Fruit fly (Drosophila melanogaster) whole organism, prepupa: ENCODE results near the gene cpb.
A peak's percentile ranks its signal among the peaks of the same experiment; 100 is the strongest.

Experiments
- CG10631 ChIP-seq: fragments of 200-800 bp; sonication (Bioruptor generic); optimal IDR thresholded peaks from 2 replicates; lab custom pipeline; 2016; ENCODE audit warnings: missing biosample characterization, missing genetic modification characterization
- CG10669 ChIP-seq: fragments of 200-800 bp; sonication (Bioruptor generic); optimal IDR thresholded peaks from 3 replicates; lab custom pipeline; 2018; ENCODE audit warnings: missing biosample characterization, mild to moderate bottlenecking, missing genetic modification characterization, moderate library complexity
- CG11762 ChIP-seq: fragments of 200-800 bp; sonication (Bioruptor generic); optimal IDR thresholded peaks from 3 replicates; lab custom pipeline; 2016; ENCODE audit warnings: missing biosample characterization, missing genetic modification characterization; ENCODE audit not compliant: insufficient read depth
- CG15336 ChIP-seq: fragments of 200-800 bp; sonication (Bioruptor generic); IDR thresholded peaks from 2 replicates; pipeline ENCODE4 v1.3.6; 2022; ENCODE audit warnings: missing biosample characterization, missing genetic modification characterization
- CG16779 ChIP-seq: fragments of 200-800 bp; sonication (Bioruptor generic); optimal IDR thresholded peaks from 3 replicates; lab custom pipeline; 2017; ENCODE audit warnings: missing biosample characterization, mild to moderate bottlenecking, missing genetic modification characterization
- CG3032 ChIP-seq: fragments of 200-800 bp; optimal IDR thresholded peaks from 2 replicates; lab custom pipeline; 2019; ENCODE audit warnings: missing biosample characterization, mild to moderate bottlenecking, missing genetic modification characterization, moderate library complexity
- CG31627 ChIP-seq: fragments of 200-800 bp; sonication (Bioruptor generic); optimal IDR thresholded peaks from 3 replicates; lab custom pipeline; 2016; ENCODE audit warnings: missing biosample characterization, missing genetic modification characterization
- CG32006 ChIP-seq: fragments of 200-800 bp; sonication (Bioruptor generic); optimal IDR thresholded peaks from 3 replicates; lab custom pipeline; 2017; ENCODE audit warnings: missing biosample characterization, mild to moderate bottlenecking, missing genetic modification characterization
- CG34406 ChIP-seq: fragments of 200-800 bp; sonication (Bioruptor generic); optimal IDR thresholded peaks from 3 replicates; lab custom pipeline; 2016; ENCODE audit warnings: missing biosample characterization, missing genetic modification characterization
- CG3919 ChIP-seq: fragments of 200-800 bp; sonication (Bioruptor generic); optimal IDR thresholded peaks from 3 replicates; lab custom pipeline; 2016; ENCODE audit warnings: missing biosample characterization, missing genetic modification characterization
- CG6163 ChIP-seq: fragments of 200-800 bp; sonication (Bioruptor generic); IDR thresholded peaks from 3 replicates; pipeline ENCODE4 v1.3.6; 2022; ENCODE audit warnings: missing biosample characterization, missing genetic modification characterization
- CG6808 ChIP-seq: fragments of 200-800 bp; sonication (Bioruptor generic); optimal IDR thresholded peaks from 3 replicates; lab custom pipeline; 2017; ENCODE audit warnings: missing biosample characterization, missing genetic modification characterization, mild to moderate bottlenecking, moderate library complexity, missing genetic modification reagents
- CG7368 ChIP-seq: fragments of 200-800 bp; sonication (Bioruptor generic); optimal IDR thresholded peaks from 3 replicates; lab custom pipeline; 2016; ENCODE audit warnings: missing biosample characterization, missing genetic modification characterization
- CG8119 ChIP-seq: fragments of 200-800 bp; sonication (Bioruptor generic); IDR thresholded peaks from 3 replicates; pipeline ENCODE4 v1.3.6; 2022; ENCODE audit warnings: missing biosample characterization, missing genetic modification characterization
- CG8319 ChIP-seq: fragments of 200-800 bp; sonication (Bioruptor generic); optimal IDR thresholded peaks from 3 replicates; lab custom pipeline; 2016; ENCODE audit warnings: missing biosample characterization, missing genetic modification characterization
- CG8632 ChIP-seq: fragments of 200-800 bp; sonication (Bioruptor generic); optimal IDR thresholded peaks from 3 replicates; lab custom pipeline; 2016; ENCODE audit warnings: missing biosample characterization, missing genetic modification characterization
- Eip75B ChIP-seq: fragments of 200-800 bp; sonication (Bioruptor generic); optimal IDR thresholded peaks from 3 replicates; lab custom pipeline; 2016; ENCODE audit warnings: missing biosample characterization, missing genetic modification characterization
- Eip78C ChIP-seq: fragments of 200-800 bp; sonication (Bioruptor generic); peaks from one replicate; lab custom pipeline; 2016; ENCODE audit warnings: missing biosample characterization, missing genetic modification characterization
- Ets96B ChIP-seq: fragments of 200-800 bp; optimal IDR thresholded peaks from 2 replicates; lab custom pipeline; 2019; ENCODE audit warnings: missing biosample characterization, mild to moderate bottlenecking, missing genetic modification characterization, moderate library complexity
- Gug ChIP-seq: fragments of 200-800 bp; sonication (Bioruptor generic); IDR thresholded peaks from 2 replicates; pipeline ENCODE4 v1.3.6; 2022; ENCODE audit warnings: missing biosample characterization, missing genetic modification characterization
- Hr38 ChIP-seq: sonication (Bioruptor generic); optimal IDR thresholded peaks from 2 replicates; lab custom pipeline; 2016; ENCODE audit warnings: missing biosample characterization, missing genetic modification characterization
- Hr4 ChIP-seq: fragments of 200-800 bp; sonication (Bioruptor generic); optimal IDR thresholded peaks from 3 replicates; lab custom pipeline; 2016; ENCODE audit warnings: missing biosample characterization, missing genetic modification characterization
- Lpt ChIP-seq: fragments of 200-800 bp; sonication (Bioruptor generic); optimal IDR thresholded peaks from 3 replicates; lab custom pipeline; 2016; ENCODE audit warnings: missing biosample characterization, missing genetic modification characterization
- Met ChIP-seq: fragments of 200-800 bp; sonication (Bioruptor generic); optimal IDR thresholded peaks from 3 replicates; lab custom pipeline; 2016; ENCODE audit warnings: missing biosample characterization, missing genetic modification characterization
- OdsH ChIP-seq: fragments of 200-800 bp; sonication (Bioruptor generic); optimal IDR thresholded peaks from 3 replicates; lab custom pipeline; 2016; ENCODE audit warnings: missing biosample characterization, missing genetic modification characterization
- Sox102F ChIP-seq: fragments of 200-800 bp; sonication (Bioruptor generic); optimal IDR thresholded peaks from 2 replicates; lab custom pipeline; 2016; ENCODE audit warnings: missing biosample characterization, mild to moderate bottlenecking, missing genetic modification characterization
- Sox14 ChIP-seq: fragments of 200-800 bp; sonication (Bioruptor generic); optimal IDR thresholded peaks from 3 replicates; lab custom pipeline; 2016; ENCODE audit warnings: missing biosample characterization, missing genetic modification characterization
- Sox15 ChIP-seq: fragments of 200-800 bp; sonication (Bioruptor generic); optimal IDR thresholded peaks from 3 replicates; lab custom pipeline; 2016; ENCODE audit warnings: missing biosample characterization, missing genetic modification characterization
- achi ChIP-seq: fragments of 200-800 bp; sonication (Bioruptor generic); optimal IDR thresholded peaks from 3 replicates; lab custom pipeline; 2016; ENCODE audit warnings: missing biosample characterization, missing genetic modification characterization
- acj6 ChIP-seq: fragments of 200-800 bp; sonication (Bioruptor generic); optimal IDR thresholded peaks from 3 replicates; lab custom pipeline; 2016; ENCODE audit warnings: missing biosample characterization, missing genetic modification characterization
- cyc ChIP-seq: fragments of 200-800 bp; sonication (Bioruptor generic); optimal IDR thresholded peaks from 3 replicates; lab custom pipeline; 2016; ENCODE audit warnings: missing biosample characterization, missing genetic modification characterization
- dac ChIP-seq: fragments of 200-800 bp; sonication (Bioruptor generic); optimal IDR thresholded peaks from 2 replicates; lab custom pipeline; 2017; ENCODE audit warnings: missing biosample characterization, mild to moderate bottlenecking, missing genetic modification characterization
- dsx ChIP-seq: fragments of 200-800 bp; optimal IDR thresholded peaks from 3 replicates; lab custom pipeline; 2019; ENCODE audit warnings: missing biosample characterization, mild to moderate bottlenecking, missing genetic modification characterization, moderate library complexity; ENCODE audit not compliant: poor library complexity, severe bottlenecking
- eg ChIP-seq: fragments of 200-800 bp; sonication (Bioruptor generic); IDR thresholded peaks from 3 replicates; pipeline ENCODE4 v1.3.6; 2022; ENCODE audit warnings: missing biosample characterization, missing genetic modification characterization
- fd59A ChIP-seq: fragments of 200-800 bp; sonication (Bioruptor generic); optimal IDR thresholded peaks from 2 replicates; lab custom pipeline; 2017; ENCODE audit warnings: missing biosample characterization, mild to moderate bottlenecking, missing genetic modification characterization, missing genetic modification reagents
- fd85E ChIP-seq: fragments of 200-800 bp; sonication (Bioruptor generic); optimal IDR thresholded peaks from 3 replicates; lab custom pipeline; 2016; ENCODE audit warnings: missing biosample characterization, missing genetic modification characterization
- fkh ChIP-seq: fragments of 200-800 bp; sonication (Bioruptor generic); optimal IDR thresholded peaks from 3 replicates; lab custom pipeline; 2017; ENCODE audit warnings: missing biosample characterization, mild to moderate bottlenecking, missing genetic modification characterization, moderate library complexity
- lz ChIP-seq: fragments of 200-800 bp; sonication (Bioruptor generic); optimal IDR thresholded peaks from 3 replicates; lab custom pipeline; 2016; ENCODE audit warnings: missing biosample characterization, missing genetic modification characterization
- net ChIP-seq: fragments of 200-800 bp; sonication (Bioruptor generic); optimal IDR thresholded peaks from 3 replicates; lab custom pipeline; 2016; ENCODE audit warnings: missing biosample characterization, missing genetic modification characterization
- spab ChIP-seq: fragments of 200-800 bp; sonication (Bioruptor generic); optimal IDR thresholded peaks from 2 replicates; lab custom pipeline; 2017; ENCODE audit warnings: missing biosample characterization, mild to moderate bottlenecking, missing genetic modification characterization, missing genetic modification reagents
- ss ChIP-seq, 2 experiments: fragments of 200-800 bp; sonication (Bioruptor generic); optimal IDR thresholded peaks; 2 replicates in 1 of 2; 3 replicates in 1 of 2; lab custom pipeline; 2017 to 2018; ENCODE audit warnings: mild to moderate bottlenecking in 2 of 2, missing biosample characterization in 2 of 2, missing genetic modification characterization in 2 of 2, moderate library complexity in 1 of 2
- topi ChIP-seq: fragments of 200-800 bp; sonication (Bioruptor generic); optimal IDR thresholded peaks from 3 replicates; lab custom pipeline; 2016; ENCODE audit warnings: missing biosample characterization, missing genetic modification characterization
- vri ChIP-seq: fragments of 200-800 bp; sonication (Bioruptor generic); optimal IDR thresholded peaks from 3 replicates; lab custom pipeline; 2016; ENCODE audit warnings: missing biosample characterization, mild to moderate bottlenecking, missing genetic modification characterization

The cpb gene

DNA sequence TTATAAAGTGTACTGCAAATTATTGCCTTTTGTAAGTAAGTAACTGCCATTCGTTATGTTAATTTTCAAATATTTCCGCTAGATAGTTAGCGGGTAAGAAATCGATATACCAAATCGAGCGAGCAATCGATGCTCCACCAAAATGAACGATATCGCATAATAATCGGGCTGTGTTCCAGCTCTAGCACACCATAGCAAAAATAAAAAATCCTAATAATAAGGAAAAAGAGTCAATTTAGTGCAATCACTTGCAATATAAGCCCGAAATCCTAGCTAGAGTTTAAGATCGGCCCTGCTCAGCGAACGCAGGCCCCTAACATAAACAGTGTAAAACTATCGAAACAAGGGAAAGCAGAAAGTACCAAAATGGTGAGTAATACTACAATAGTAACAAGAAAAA lies at the start of gene cpb:
Gene cpb, plus strand, starts transcription at position 157 of the 400 bp plus-strand sequence.
- TF ChIP-seq Lpt (no peak), CG10669 (GFP tag; lab: Kevin White, UChicago) (no peak), eg (no peak)

DNA sequence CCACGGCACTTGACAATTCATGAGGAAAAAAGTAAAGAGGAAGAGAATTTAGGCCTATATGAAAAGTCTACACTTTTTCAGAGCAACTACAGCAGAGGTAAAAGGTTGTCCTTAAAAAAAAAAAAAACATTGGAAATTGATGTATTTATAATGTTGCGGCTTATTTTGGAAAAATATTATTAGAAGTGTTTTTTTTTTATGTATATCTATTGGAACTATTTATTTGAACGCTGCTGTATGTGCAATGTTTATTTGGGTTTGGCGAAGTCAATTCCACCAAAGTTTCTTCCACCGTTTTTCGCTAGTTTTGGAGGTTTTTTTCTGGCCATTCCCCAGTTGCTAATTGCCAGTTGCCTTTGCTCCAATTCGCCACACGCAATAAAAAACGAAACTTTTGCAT lies 48.8 kb upstream of the cpb start:
- TF ChIP-seq CG10669 (GFP tag; lab: Kevin White, UChicago) (no peak), Gug (GFP tag; lab: Robert Waterston, UW) (no peak), Met (GFP tag; lab: Kevin White, UChicago) (no peak), Hr4 (GFP tag; lab: Kevin White, UChicago) (peak; percentile 10), Sox15 (GFP tag; lab: Kevin White, UChicago) (no peak), CG8632 (GFP tag; lab: Kevin White, UChicago) (no peak), CG10631 (no peak), spab (no peak), CG11762 (GFP tag; lab: Kevin White, UChicago) (no peak), CG16779 (tag; lab: Kevin White, UChicago) (no peak), eg (0 out of 3 replicates have a peak, but pooled peaks have one; percentile 29), CG8319 (no peak), Lpt (no peak), Sox102F (no peak), acj6 (GFP tag; lab: Kevin White, UChicago) (no peak), Ets96B (tag; lab: Kevin White, UChicago) (no peak), Sox14 (no peak), CG7368 (GFP tag; lab: Kevin White, UChicago) (no peak), dsx (GFP tag; lab: Kevin White, UChicago) (no peak), CG8119 (GFP tag; lab: Robert Waterston, UW) (peak; percentile 31; the same call in 1 of the 3 replicates), fd85E (GFP tag; lab: Kevin White, UChicago) (no peak), Eip75B (GFP tag; lab: Kevin White, UChicago) (no peak), dac (GFP tag; lab: Kevin White, UChicago) (no peak), CG6163 (GFP tag; lab: Robert Waterston, UW) (0 out of 3 replicates have a peak, but pooled peaks have one; percentile 8), CG31627 (no peak), CG15336 (GFP tag; lab: Robert Waterston, UW) (peak; percentile 35; the same call in 1 of the 2 replicates), CG34406 (GFP tag; lab: Kevin White, UChicago) (no peak), fd59A (no peak), Hr38 (GFP tag; lab: Kevin White, UChicago) (no peak), vri (no peak), cyc (no peak), Eip78C (GFP tag; lab: Kevin White, UChicago) (peak; percentile 61), OdsH (GFP tag; lab: Kevin White, UChicago) (no peak), CG32006 (GFP tag; lab: Kevin White, UChicago) (no peak), achi (peak; percentile 6), CG6808 (GFP tag; lab: Kevin White, UChicago) (no peak), lz (GFP tag; lab: Kevin White, UChicago) (no peak), CG3919 (GFP tag; lab: Kevin White, UChicago) (peak; percentile 0), ss (GFP tag; optimal IDR thresholded peaks at IDR 0.05; lab: Kevin White, UChicago) (no peak)

DNA sequence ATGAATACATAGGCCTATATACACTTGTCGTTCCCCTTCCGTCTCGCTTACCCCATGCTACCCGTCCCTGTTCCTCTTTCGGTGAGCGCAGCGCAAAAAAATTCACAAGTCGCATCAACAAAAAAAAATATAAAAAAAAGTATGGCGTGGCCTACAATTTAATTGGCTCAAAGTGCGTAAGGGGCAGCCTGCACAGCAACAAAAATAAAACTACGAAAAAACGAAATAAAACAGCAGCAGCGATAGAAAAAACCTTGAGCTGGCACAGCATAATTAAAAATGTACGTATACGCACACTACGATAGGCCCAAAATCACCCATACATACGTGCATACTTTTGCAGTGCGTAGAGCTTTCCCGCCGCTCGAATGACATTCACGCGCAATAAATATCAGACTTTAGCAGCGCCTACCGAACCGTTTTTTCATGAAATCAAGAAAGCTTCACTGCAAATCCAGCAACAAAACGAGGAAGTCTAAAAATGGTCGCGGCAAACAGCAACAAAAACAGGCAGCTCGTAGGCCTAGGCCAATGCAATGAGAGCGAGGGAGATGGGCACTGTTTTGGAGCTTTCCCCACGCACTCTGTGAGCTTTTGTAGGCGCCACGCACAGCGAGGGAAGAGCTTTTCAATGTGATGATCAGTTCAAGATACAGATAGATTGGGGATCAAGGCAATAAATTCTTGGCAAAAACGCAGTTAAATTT lies 47.7 kb upstream of the cpb start:
- TF ChIP-seq Eip75B (GFP tag; lab: Kevin White, UChicago), result no peak
- no peak for TF ChIP-seq CG34406 (GFP tag; lab: Kevin White, UChicago)
- TF ChIP-seq CG3032 (tag; lab: Kevin White, UChicago), result no peak
- TF ChIP-seq CG3919 (GFP tag; lab: Kevin White, UChicago), result no peak
- TF ChIP-seq CG6163 (GFP tag; lab: Robert Waterston, UW), result peak; percentile 20; the same call in 1 of the 3 replicates
- no peak for TF ChIP-seq net (GFP tag; lab: Kevin White, UChicago)
- no peak for TF ChIP-seq topi (GFP tag; lab: Kevin White, UChicago)
- TF ChIP-seq Sox14, result no peak
- TF ChIP-seq fkh, result no peak
- peak; percentile 17; the same call in 1 of the 3 replicates for TF ChIP-seq eg
- TF ChIP-seq ss (GFP tag; optimal IDR thresholded peaks at IDR 0.05; lab: Kevin White, UChicago), result peak in 1 of 2 experiments; percentile 40
- TF ChIP-seq dsx (GFP tag; lab: Kevin White, UChicago), result peak; percentile 12
- TF ChIP-seq, all 60 proteins: peak for 4
